Fruit fly (Drosophila melanogaster) whole organism, embryonic: ENCODE data around the gene Orct2.
A peak's percentile ranks its signal among the peaks of the same experiment; 100 is the strongest.

ENCODE experiments used
- Atf6 ChIP-seq: fragments of 200-800 bp; sonication (Bioruptor generic); IDR thresholded peaks from 2 replicates; pipeline ENCODE4 v1.3.6; 2022; ENCODE audit warnings: missing biosample characterization, missing genetic modification characterization
- BEAF-32 ChIP-seq: fragments of 200-800 bp; sonication (Bioruptor generic); optimal IDR thresholded peaks from 3 replicates; lab custom pipeline; 2017; ENCODE audit warnings: missing biosample characterization, missing genetic modification characterization, mild to moderate bottlenecking, moderate library complexity, missing genetic modification reagents
- CG10431 ChIP-seq: fragments of 200-800 bp; sonication (Bioruptor generic); optimal IDR thresholded peaks from 3 replicates; lab custom pipeline; 2018; ENCODE audit warnings: missing biosample characterization, mild to moderate bottlenecking, missing genetic modification characterization
- CG11398 ChIP-seq: fragments of 200-800 bp; sonication (Bioruptor generic); optimal IDR thresholded peaks from 2 replicates; lab custom pipeline; 2016; ENCODE audit warnings: missing biosample characterization, missing genetic modification characterization
- CG11696 ChIP-seq: fragments of 200-800 bp; sonication (Bioruptor generic); IDR thresholded peaks from 2 replicates; pipeline ENCODE4 v1.3.6; 2022; ENCODE audit warnings: missing biosample characterization, missing genetic modification characterization
- CG13296 ChIP-seq: fragments of 200-800 bp; sonication (Bioruptor generic); optimal IDR thresholded peaks from 3 replicates; lab custom pipeline; 2018; ENCODE audit warnings: missing biosample characterization, mild to moderate bottlenecking, missing genetic modification characterization
- CG13894 ChIP-seq: fragments of 200-800 bp; sonication (Bioruptor generic); optimal IDR thresholded peaks from 3 replicates; lab custom pipeline; 2018; ENCODE audit warnings: missing biosample characterization, mild to moderate bottlenecking, missing genetic modification characterization, moderate library complexity
- CG15514 ChIP-seq: fragments of 200-800 bp; sonication (Bioruptor generic); optimal IDR thresholded peaks from 3 replicates; lab custom pipeline; 2017; ENCODE audit warnings: missing biosample characterization, missing genetic modification characterization, mild to moderate bottlenecking, moderate library complexity, missing genetic modification reagents
- CG16779 ChIP-seq: fragments of 200-800 bp; sonication (Bioruptor generic); IDR thresholded peaks from 2 replicates; pipeline ENCODE4 v1.3.6; 2022; ENCODE audit warnings: missing biosample characterization, missing genetic modification characterization
- CG17328 ChIP-seq: fragments of 200-800 bp; sonication (Bioruptor generic); IDR thresholded peaks from 2 replicates; pipeline ENCODE4 v1.3.6; 2022; ENCODE audit warnings: missing biosample characterization, missing genetic modification characterization
- CG17361 ChIP-seq: fragments of 200-800 bp; sonication (Bioruptor generic); IDR thresholded peaks from 3 replicates; pipeline ENCODE4 v1.3.6; 2022; ENCODE audit warnings: missing biosample characterization, missing genetic modification characterization
- CG30020 ChIP-seq: fragments of 200-800 bp; optimal IDR thresholded peaks from 2 replicates; lab custom pipeline; 2019; ENCODE audit warnings: missing biosample characterization, mild to moderate bottlenecking, missing genetic modification characterization, moderate library complexity
- CG32772 ChIP-seq: fragments of 200-800 bp; sonication (Bioruptor generic); IDR thresholded peaks from 2 replicates; pipeline ENCODE4 v1.3.6; 2022; ENCODE audit warnings: missing biosample characterization, missing genetic modification characterization
- CG4707 ChIP-seq: fragments of 200-800 bp; sonication (Bioruptor generic); optimal IDR thresholded peaks from 2 replicates; lab custom pipeline; 2018; ENCODE audit warnings: missing biosample characterization, mild to moderate bottlenecking, missing genetic modification characterization, moderate library complexity
- CG5953 ChIP-seq: fragments of 200-800 bp; sonication (Bioruptor generic); IDR thresholded peaks from 2 replicates; pipeline ENCODE4 v1.3.6; 2022; ENCODE audit warnings: missing biosample characterization, missing genetic modification characterization
- CG6683 ChIP-seq: fragments of 200-800 bp; sonication (Bioruptor generic); optimal IDR thresholded peaks from 2 replicates; lab custom pipeline; 2017; ENCODE audit warnings: missing biosample characterization, mild to moderate bottlenecking, missing genetic modification characterization, missing genetic modification reagents
- CG7556 ChIP-seq: fragments of 200-800 bp; sonication (Bioruptor generic); optimal IDR thresholded peaks from 2 replicates; lab custom pipeline; 2017; ENCODE audit warnings: missing biosample characterization, mild to moderate bottlenecking, missing genetic modification characterization
- CG7928 ChIP-seq: fragments of 200-800 bp; sonication (Bioruptor generic); optimal IDR thresholded peaks from 2 replicates; lab custom pipeline; 2017; ENCODE audit warnings: missing biosample characterization, mild to moderate bottlenecking, missing genetic modification characterization
- CG8388 ChIP-seq: fragments of 200-800 bp; sonication (Bioruptor generic); optimal IDR thresholded peaks from 2 replicates; lab custom pipeline; 2019; ENCODE audit warnings: missing biosample characterization, mild to moderate bottlenecking, missing genetic modification characterization, moderate library complexity
- CG9727 ChIP-seq: fragments of 200-800 bp; sonication (Bioruptor generic); optimal IDR thresholded peaks from 3 replicates; lab custom pipeline; 2017; ENCODE audit warnings: missing biosample characterization, mild to moderate bottlenecking, missing genetic modification characterization
- Dek ChIP-seq: fragments of 200-800 bp; sonication (Bioruptor generic); optimal IDR thresholded peaks from 3 replicates; lab custom pipeline; 2019; ENCODE audit warnings: missing biosample characterization, mild to moderate bottlenecking, missing genetic modification characterization, moderate library complexity
- Doc2 ChIP-seq: fragments of 200-800 bp; sonication (Bioruptor generic); IDR thresholded peaks from 2 replicates; pipeline ENCODE4 v1.3.6; 2022; ENCODE audit warnings: missing biosample characterization, missing genetic modification characterization
- Dp ChIP-seq: fragments of 200-800 bp; sonication (Bioruptor generic); optimal IDR thresholded peaks from 2 replicates; lab custom pipeline; 2018; ENCODE audit warnings: missing biosample characterization, mild to moderate bottlenecking, missing genetic modification characterization, moderate library complexity
- Fer1 ChIP-seq: fragments of 200-800 bp; sonication (Bioruptor generic); optimal IDR thresholded peaks from 2 replicates; lab custom pipeline; 2017; ENCODE audit warnings: missing biosample characterization, mild to moderate bottlenecking, missing genetic modification characterization
- Gsc ChIP-seq: fragments of 200-800 bp; sonication (Bioruptor generic); IDR thresholded peaks from 2 replicates; pipeline ENCODE4 v1.3.6; 2022; ENCODE audit warnings: missing biosample characterization, missing genetic modification characterization
- Hmx ChIP-seq: fragments of 200-800 bp; sonication (Bioruptor generic); optimal IDR thresholded peaks from 2 replicates; lab custom pipeline; 2016; ENCODE audit warnings: missing biosample characterization, missing genetic modification characterization
- Lhr ChIP-seq: fragments of 200-800 bp; sonication (Bioruptor generic); optimal IDR thresholded peaks from 3 replicates; lab custom pipeline; 2017; ENCODE audit warnings: mild to moderate bottlenecking, missing biosample characterization, missing genetic modification reagents, missing genetic modification characterization
- MESR4 ChIP-seq: fragments of 200-800 bp; sonication (Bioruptor generic); optimal IDR thresholded peaks from 2 replicates; lab custom pipeline; 2018; ENCODE audit warnings: missing biosample characterization, mild to moderate bottlenecking, missing genetic modification characterization, moderate library complexity
- Mad ChIP-seq: fragments of 200-800 bp; sonication (Bioruptor generic); optimal IDR thresholded peaks from 2 replicates; lab custom pipeline; 2016; ENCODE audit warnings: missing biosample characterization, missing genetic modification characterization
- NC2α ChIP-seq: fragments of 200-800 bp; sonication (Bioruptor generic); optimal IDR thresholded peaks from 2 replicates; lab custom pipeline; 2016; ENCODE audit warnings: missing biosample characterization, missing genetic modification characterization
- Trl ChIP-seq, 3 experiments: fragments of >200 bp in 2 of 3; fragments of 200-800 bp in 1 of 3; sonication (Bioruptor generic) in 1 of 3; optimal IDR thresholded peaks; 2 replicates in 1 of 3; 3 replicates in 2 of 3; lab custom pipeline; 2016 to 2017; ENCODE audit warnings: missing biosample characterization in 1 of 3, missing genetic modification characterization in 1 of 3
- Xbp1 ChIP-seq: fragments of 200-800 bp; sonication (Bioruptor generic); optimal IDR thresholded peaks from 3 replicates; lab custom pipeline; 2016; ENCODE audit warnings: missing biosample characterization, mild to moderate bottlenecking, missing genetic modification characterization
- ab ChIP-seq: fragments of 200-800 bp; sonication (Bioruptor generic); optimal IDR thresholded peaks from 2 replicates; lab custom pipeline; 2016; ENCODE audit warnings: missing biosample characterization, missing genetic modification characterization
- bowl ChIP-seq: fragments of 200-800 bp; sonication (Bioruptor generic); IDR thresholded peaks from 2 replicates; pipeline ENCODE4 v1.3.6; 2022; ENCODE audit warnings: missing biosample characterization, missing genetic modification characterization
- dysf ChIP-seq: fragments of 200-800 bp; sonication (Bioruptor generic); IDR thresholded peaks from 3 replicates; pipeline ENCODE4 v1.3.6; 2022; ENCODE audit warnings: missing biosample characterization, missing genetic modification characterization
- esg ChIP-seq: fragments of 200-800 bp; sonication (Bioruptor generic); conservative IDR thresholded peaks from 2 replicates; pipeline ENCODE4 v1.3.6; 2022; ENCODE audit warnings: missing biosample characterization, missing genetic modification characterization
- eve ChIP-seq, 2 experiments: fragments of >200 bp; optimal IDR thresholded peaks; 2 replicates each; lab custom pipeline; 2017; ENCODE audit warnings: missing biosample characterization in 2 of 2, missing genetic modification characterization in 2 of 2
- fd3F ChIP-seq: fragments of 200-800 bp; sonication (Bioruptor generic); optimal IDR thresholded peaks from 2 replicates; lab custom pipeline; 2018; ENCODE audit warnings: missing biosample characterization, mild to moderate bottlenecking, missing genetic modification characterization, moderate library complexity
- gsb-n ChIP-seq: fragments of 200-800 bp; sonication (Bioruptor generic); optimal IDR thresholded peaks from 3 replicates; lab custom pipeline; 2018; ENCODE audit warnings: missing biosample characterization, mild to moderate bottlenecking, missing genetic modification characterization
- h ChIP-seq: fragments of >200 bp; optimal IDR thresholded peaks from 2 replicates; lab custom pipeline; 2017
- hkb ChIP-seq, 2 experiments: fragments of 200-800 bp in 1 of 2; fragments of >200 bp in 1 of 2; sonication (Bioruptor generic) in 1 of 2; IDR thresholded peaks in 1 of 2; optimal IDR thresholded peaks in 1 of 2; 2 replicates each; pipeline versions ENCODE4 v1.3.6 to Lab custom; 2017 to 2022; ENCODE audit warnings: missing biosample characterization in 1 of 2, missing genetic modification characterization in 1 of 2
- kay ChIP-seq: fragments of 200-800 bp; sonication (Bioruptor generic); optimal IDR thresholded peaks from 2 replicates; lab custom pipeline; 2016; ENCODE audit warnings: missing biosample characterization, missing genetic modification characterization
- org-1 ChIP-seq: fragments of 200-800 bp; sonication (Bioruptor generic); optimal IDR thresholded peaks from 2 replicates; lab custom pipeline; 2017; ENCODE audit warnings: missing biosample characterization, missing genetic modification characterization
- pnt ChIP-seq: fragments of 200-800 bp; sonication (Bioruptor generic); optimal IDR thresholded peaks from 3 replicates; lab custom pipeline; 2016; ENCODE audit warnings: missing biosample characterization, missing genetic modification characterization
- run ChIP-seq: fragments of 200-800 bp; sonication (Bioruptor generic); optimal IDR thresholded peaks from 3 replicates; lab custom pipeline; 2018; ENCODE audit warnings: missing biosample characterization, mild to moderate bottlenecking, missing genetic modification characterization
- sc ChIP-seq, 3 experiments: fragments of >200 bp in 2 of 3; fragments of 200-800 bp in 1 of 3; sonication (Bioruptor generic) in 1 of 3; optimal IDR thresholded peaks; 2 replicates in 2 of 3; 3 replicates in 1 of 3; lab custom pipeline; 2017; ENCODE audit warnings: mild to moderate bottlenecking in 1 of 3, missing biosample characterization in 1 of 3, missing genetic modification characterization in 1 of 3, missing genetic modification reagents in 1 of 3
- sens ChIP-seq: fragments of 200-800 bp; sonication (Bioruptor generic); peaks from one replicate; lab custom pipeline; 2016; ENCODE audit warnings: missing biosample characterization, missing genetic modification characterization
- sqz ChIP-seq: fragments of 200-800 bp; sonication (Bioruptor generic); optimal IDR thresholded peaks from 3 replicates; lab custom pipeline; 2018; ENCODE audit warnings: missing biosample characterization, mild to moderate bottlenecking, missing genetic modification characterization
- wor ChIP-seq: fragments of 200-800 bp; sonication (Bioruptor generic); IDR thresholded peaks from 2 replicates; pipeline ENCODE4 v1.3.6; 2022; ENCODE audit warnings: missing biosample characterization, missing genetic modification characterization
- zf30C ChIP-seq: fragments of 200-800 bp; sonication (Bioruptor generic); optimal IDR thresholded peaks from 3 replicates; lab custom pipeline; 2018; ENCODE audit warnings: missing biosample characterization, mild to moderate bottlenecking, missing genetic modification characterization

The Orct2 gene

DNA sequence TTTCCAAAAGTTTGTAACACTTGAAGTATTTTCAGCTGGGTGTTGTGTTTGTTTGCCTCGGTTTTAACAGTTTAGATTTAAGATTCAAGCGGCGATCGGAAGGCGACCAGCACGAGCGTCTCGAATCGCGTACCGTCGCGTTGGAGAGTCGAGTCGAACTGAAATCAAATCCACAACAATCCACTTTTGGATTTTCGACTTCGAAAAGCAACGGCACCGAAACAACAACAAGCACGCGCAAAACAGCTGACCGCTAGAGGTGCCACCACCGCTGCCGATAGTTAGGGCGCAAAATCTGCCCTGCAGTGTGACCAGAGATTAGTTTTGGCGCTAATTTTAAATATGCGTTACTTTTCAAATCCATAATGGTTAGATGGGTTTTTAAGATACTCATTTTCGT, 1.8 kb upstream of the Orct2 start, which contains the start of gene jar (continued):
- TF ChIP-seq BEAF-32 (GFP tag; lab: Kevin White, UChicago): peak; percentile 96
- no peak for TF ChIP-seq hkb (optimal IDR thresholded peaks at IDR 0.05; lab: Kevin White, UChicago)
- TF ChIP-seq hkb (GFP tag; IDR thresholded peaks at IDR 0.05; lab: Robert Waterston, UW): peak; percentile 39; the same call in 1 of the 2 replicates
- peak; percentile 66; the same call in 1 of the 2 replicates for TF ChIP-seq CG5953 (GFP tag; lab: Robert Waterston, UW)
- TF ChIP-seq Fer1 (GFP tag; lab: Kevin White, UChicago): peak; percentile 72
- no peak for TF ChIP-seq CG6683
- TF ChIP-seq CG9727 (GFP tag; lab: Kevin White, UChicago): peak; percentile 44
- TF ChIP-seq CG8388 (GFP tag; lab: Kevin White, UChicago): peak; percentile 26
- no peak for TF ChIP-seq wor
- TF ChIP-seq CG32772 (GFP tag; lab: Robert Waterston, UW): no peak
- peak; percentile 85 for TF ChIP-seq CG15514 (GFP tag; lab: Kevin White, UChicago)
- TF ChIP-seq Lhr (GFP tag; lab: Kevin White, UChicago): peak; percentile 66
- peak; percentile 39 for TF ChIP-seq run
- TF ChIP-seq CG16779 (GFP tag; lab: Robert Waterston, UW): no peak
- TF ChIP-seq org-1 (GFP tag; lab: Kevin White, UChicago): peak; percentile 33
- TF ChIP-seq Mad: no peak
- no peak for TF ChIP-seq dysf (GFP tag; lab: Robert Waterston, UW)
- TF ChIP-seq sqz (GFP tag; lab: Kevin White, UChicago): peak; percentile 43
- TF ChIP-seq h (lab: Kevin White, UChicago): no peak
- TF ChIP-seq gsb-n (tag; lab: Kevin White, UChicago): peak; percentile 47
- no peak for TF ChIP-seq CG11398
- peak; percentile 35 for TF ChIP-seq CG17328 (GFP tag; lab: Robert Waterston, UW)
- TF ChIP-seq CG4707 (GFP tag; lab: Kevin White, UChicago): peak; percentile 29
- TF ChIP-seq CG13296 (GFP tag; lab: Kevin White, UChicago): peak; percentile 16
- no peak for TF ChIP-seq CG7556 (GFP tag; lab: Kevin White, UChicago)
- no peak for TF ChIP-seq Xbp1 (GFP tag; lab: Kevin White, UChicago)
- no peak for TF ChIP-seq Doc2 (GFP tag; lab: Robert Waterston, UW)
- TF ChIP-seq Atf6 (GFP tag; lab: Robert Waterston, UW): peak; percentile 56; the same call in 1 of the 2 replicates
- TF ChIP-seq sc (optimal IDR thresholded peaks at IDR 0.05; lab: Kevin White, UChicago): no peak
- TF ChIP-seq sc (GFP tag; optimal IDR thresholded peaks at IDR 0.05; lab: Kevin White, UChicago): no peak
- TF ChIP-seq CG17361 (GFP tag; lab: Robert Waterston, UW): no peak
- no peak for TF ChIP-seq Trl (optimal IDR thresholded peaks at IDR 0.05; lab: Kevin White, UChicago)
- no peak for TF ChIP-seq Trl (GFP tag; optimal IDR thresholded peaks at IDR 0.05; lab: Kevin White, UChicago)
- TF ChIP-seq Dek (tag; lab: Kevin White, UChicago): peak; percentile 25
- no peak for TF ChIP-seq fd3F (GFP tag; lab: Kevin White, UChicago)
- peak; percentile 11 for TF ChIP-seq CG30020 (tag; lab: Kevin White, UChicago)
- TF ChIP-seq Dp: peak; percentile 100
- peak; percentile 42 for TF ChIP-seq CG10431 (GFP tag; lab: Kevin White, UChicago)
- TF ChIP-seq zf30C (GFP tag; lab: Kevin White, UChicago): peak; percentile 11
- TF ChIP-seq CG13894: peak; percentile 77
- no peak for TF ChIP-seq Gsc (GFP tag; lab: Robert Waterston, UW)
- TF ChIP-seq CG11696 (GFP tag; lab: Robert Waterston, UW): peak; percentile 21; the same call in 1 of the 2 replicates
- no peak for TF ChIP-seq esg (GFP tag; lab: Robert Waterston, UW)
- TF ChIP-seq Hmx (GFP tag; lab: Kevin White, UChicago): no peak
- TF ChIP-seq bowl (GFP tag; lab: Robert Waterston, UW): no peak
- peak; percentile 24 for TF ChIP-seq NC2α
- peak; percentile 31 for TF ChIP-seq MESR4 (GFP tag; lab: Kevin White, UChicago)
- no peak for TF ChIP-seq pnt (GFP tag; lab: Kevin White, UChicago)
- TF ChIP-seq kay (GFP tag; lab: Kevin White, UChicago): no peak
- no peak for TF ChIP-seq ab (GFP tag; lab: Kevin White, UChicago)
- TF ChIP-seq CG7928: peak; percentile 52
- peak; percentile 90 for TF ChIP-seq sens (GFP tag; lab: Kevin White, UChicago)
- no peak for TF ChIP-seq eve (GFP tag; optimal IDR thresholded peaks at IDR 0.05; lab: Kevin White, UChicago)
